Fruit fly (Drosophila melanogaster) Kc167 (cell line): ENCODE results near the gene Polr2C.

Source experiments
- Myc ChIP-seq: fragments of >200 bp; optimal IDR thresholded peaks from 2 replicates; lab custom pipeline; 2017; ENCODE audit warnings: missing external identifiers
- Sin3A ChIP-seq: fragments of >200 bp; optimal IDR thresholded peaks from 2 replicates; lab custom pipeline; 2018; ENCODE audit warnings: missing external identifiers
- h ChIP-seq: fragments of >200 bp; optimal IDR thresholded peaks from 3 replicates; lab custom pipeline; 2018; ENCODE audit warnings: missing external identifiers
- insv ChIP-seq: fragments of >200 bp; optimal IDR thresholded peaks from 3 replicates; lab custom pipeline; 2018; ENCODE audit warnings: missing external identifiers
- psq ChIP-seq: fragments of >200 bp; optimal IDR thresholded peaks from 2 replicates; lab custom pipeline; 2017; ENCODE audit warnings: missing external identifiers
- ttk ChIP-seq: sonication (Bioruptor generic); optimal IDR thresholded peaks from 2 replicates; lab custom pipeline; 2017; ENCODE audit warnings: missing external identifiers

The Polr2C gene

dm6 chr2L:13833058-13833457 is at the start of gene Polr2C, which contains the start of the genes GatC and PolG2:
TSS of gene Polr2C (plus strand) at chr2L:13833337.
TSS of gene GatC (minus strand) at chr2L:13833105.
TSS of gene PolG2 (minus strand) at chr2L:13833105.
- no peak for TF ChIP-seq Sin3A
- TF ChIP-seq psq (lab: Kevin White, UChicago): no peak
- TF ChIP-seq insv (lab: Kevin White, UChicago): no peak
- TF ChIP-seq ttk (lab: Kevin White, UChicago): no peak
- no peak for TF ChIP-seq Myc (lab: Kevin White, UChicago)
- no peak for TF ChIP-seq h

dm6 chr2L:13784155-13784681 is 48.9 kb upstream of the Polr2C start, which contains the start of gene CG16890:
TSS of gene CG16890 (minus strand) at chr2L:13784338.
- TF ChIP-seq ttk (lab: Kevin White, UChicago) (no peak), h (no peak), Myc (lab: Kevin White, UChicago) (no peak), psq (lab: Kevin White, UChicago) (no peak), Sin3A (no peak), insv (lab: Kevin White, UChicago) (no peak)

- no peak for TF ChIP-seq Sin3A
- TF ChIP-seq Myc (lab: Kevin White, UChicago): no peak
- TF ChIP-seq insv (lab: Kevin White, UChicago): no peak
- no peak for TF ChIP-seq psq (lab: Kevin White, UChicago)
- TF ChIP-seq h: no peak
- TF ChIP-seq ttk (lab: Kevin White, UChicago): no peak
Measured at dm6 chr2L:13790715-13791114, 42.4 kb upstream of the Polr2C start, which contains the start of gene CG16863. TSS of gene CG16863 (plus strand) at chr2L:13790959.

dm6 chr2L:13793405-13793804 is 39.7 kb upstream of the Polr2C start, which contains the start of gene Sec71:
TSS of gene Sec71 (plus strand) at chr2L:13793521.
- TF ChIP-seq ttk (lab: Kevin White, UChicago) (no peak), insv (lab: Kevin White, UChicago) (no peak), psq (lab: Kevin White, UChicago) (no peak), Myc (lab: Kevin White, UChicago) (no peak), h (no peak), Sin3A (no peak)

- TF ChIP-seq Sin3A: no peak
- TF ChIP-seq psq (lab: Kevin White, UChicago): no peak
- TF ChIP-seq insv (lab: Kevin White, UChicago): no peak
- TF ChIP-seq ttk (lab: Kevin White, UChicago): no peak
Measured at dm6 chr2L:13801166-13801565, 32.0 kb upstream of the Polr2C start.

dm6 chr2L:13802075-13802639 is 31.0 kb upstream of the Polr2C start:
- no peak for TF ChIP-seq h
- TF ChIP-seq ttk (lab: Kevin White, UChicago): no peak
- no peak for TF ChIP-seq insv (lab: Kevin White, UChicago)
- TF ChIP-seq Sin3A: no peak
- TF ChIP-seq Myc (lab: Kevin White, UChicago): no peak
- TF ChIP-seq psq (lab: Kevin White, UChicago): no peak

- no peak for TF ChIP-seq psq (lab: Kevin White, UChicago)
- TF ChIP-seq Myc (lab: Kevin White, UChicago): no peak
- TF ChIP-seq Sin3A: no peak
- no peak for TF ChIP-seq ttk (lab: Kevin White, UChicago)
- no peak for TF ChIP-seq insv (lab: Kevin White, UChicago)
- no peak for TF ChIP-seq h
Measured at dm6 chr2L:13803032-13803661, 30.0 kb upstream of the Polr2C start, which contains the start of gene CAH1. TSS of gene CAH1 (plus strand) at chr2L:13803626.

- TF ChIP-seq psq (lab: Kevin White, UChicago) (no peak), Sin3A (no peak), Myc (lab: Kevin White, UChicago) (no peak), ttk (lab: Kevin White, UChicago) (no peak), h (no peak), insv (lab: Kevin White, UChicago) (no peak)
Measured at dm6 chr2L:13803805-13804560, 29.2 kb upstream of the Polr2C start.

dm6 chr2L:13804561-13805067 is 28.5 kb upstream of the Polr2C start:
- TF ChIP-seq psq (lab: Kevin White, UChicago): no peak
- no peak for TF ChIP-seq ttk (lab: Kevin White, UChicago)
- TF ChIP-seq h: no peak
- TF ChIP-seq Sin3A: no peak
- no peak for TF ChIP-seq Myc (lab: Kevin White, UChicago)
- TF ChIP-seq insv (lab: Kevin White, UChicago): no peak

- TF ChIP-seq psq (lab: Kevin White, UChicago) (no peak), Myc (lab: Kevin White, UChicago) (no peak), Sin3A (no peak), insv (lab: Kevin White, UChicago) (no peak)
Measured at dm6 chr2L:13805170-13805569, 28.0 kb upstream of the Polr2C start.

dm6 chr2L:13807097-13807496 is 26.0 kb upstream of the Polr2C start:
- TF ChIP-seq Sin3A: no peak
- TF ChIP-seq h: no peak
- TF ChIP-seq insv (lab: Kevin White, UChicago): no peak
